Fruit fly (Drosophila melanogaster) whole organism, embryonic: ENCODE results near the gene Coa8.

ENCODE experiments used
- Atf-2 ChIP-seq: fragments of 200-800 bp; sonication (Bioruptor generic); optimal IDR thresholded peaks from 2 replicates; lab custom pipeline; 2016; ENCODE audit warnings: missing biosample characterization, missing genetic modification characterization
- C15 ChIP-seq: fragments of 200-800 bp; sonication (Bioruptor generic); IDR thresholded peaks from 3 replicates; pipeline ENCODE4 v1.3.6; 2022; ENCODE audit warnings: missing biosample characterization, missing genetic modification characterization
- CG10267 ChIP-seq: fragments of 200-800 bp; sonication (Bioruptor generic); optimal IDR thresholded peaks from 2 replicates; lab custom pipeline; 2018; ENCODE audit warnings: missing biosample characterization, mild to moderate bottlenecking, missing genetic modification characterization, moderate library complexity
- CG10654 ChIP-seq: fragments of 200-800 bp; sonication (Bioruptor generic); optimal IDR thresholded peaks from 2 replicates; lab custom pipeline; 2016; ENCODE audit warnings: missing biosample characterization, missing genetic modification characterization
- CG11560 ChIP-seq: fragments of 200-800 bp; sonication (Bioruptor generic); IDR thresholded peaks from 3 replicates; pipeline ENCODE4 v1.3.6; 2022; ENCODE audit warnings: missing biosample characterization, missing genetic modification characterization
- CG12236 ChIP-seq: fragments of 200-800 bp; sonication (Bioruptor generic); optimal IDR thresholded peaks from 2 replicates; lab custom pipeline; 2016; ENCODE audit warnings: missing biosample characterization, missing genetic modification characterization
- CG12659 ChIP-seq: fragments of 200-800 bp; sonication (Bioruptor generic); optimal IDR thresholded peaks from 3 replicates; lab custom pipeline; 2017; ENCODE audit warnings: mild to moderate bottlenecking, missing biosample characterization, missing genetic modification reagents, missing genetic modification characterization
- CG14441 ChIP-seq: fragments of 200-800 bp; sonication (Bioruptor generic); IDR thresholded peaks from 2 replicates; pipeline ENCODE4 v1.3.6; 2022; ENCODE audit warnings: missing biosample characterization, missing genetic modification characterization
- CG14860 ChIP-seq: fragments of 200-800 bp; sonication (Bioruptor generic); IDR thresholded peaks from 3 replicates; pipeline ENCODE4 v1.3.6; 2022; ENCODE audit warnings: missing biosample characterization, missing genetic modification characterization; ENCODE audit not compliant: partially characterized antibody
- CG1529 ChIP-seq: fragments of 200-800 bp; sonication (Bioruptor generic); optimal IDR thresholded peaks from 3 replicates; lab custom pipeline; 2018; ENCODE audit warnings: missing biosample characterization, missing genetic modification characterization
- CG15514 ChIP-seq: fragments of 200-800 bp; sonication (Bioruptor generic); optimal IDR thresholded peaks from 3 replicates; lab custom pipeline; 2017; ENCODE audit warnings: missing biosample characterization, missing genetic modification characterization, mild to moderate bottlenecking, moderate library complexity, missing genetic modification reagents
- CG15601 ChIP-seq: fragments of 200-800 bp; sonication (Bioruptor generic); optimal IDR thresholded peaks from 3 replicates; lab custom pipeline; 2019; ENCODE audit warnings: missing biosample characterization, mild to moderate bottlenecking, missing genetic modification characterization, moderate library complexity
- CG1647 ChIP-seq: fragments of 200-800 bp; sonication (Bioruptor generic); optimal IDR thresholded peaks from 3 replicates; lab custom pipeline; 2016; ENCODE audit warnings: missing biosample characterization, missing genetic modification characterization
- CG17359 ChIP-seq: fragments of 200-800 bp; sonication (Bioruptor generic); optimal IDR thresholded peaks from 3 replicates; lab custom pipeline; 2018; ENCODE audit warnings: missing biosample characterization, mild to moderate bottlenecking, missing genetic modification characterization, moderate library complexity
- CG18476 ChIP-seq: fragments of 200-800 bp; sonication (Bioruptor generic); optimal IDR thresholded peaks from 2 replicates; lab custom pipeline; 2016; ENCODE audit warnings: missing biosample characterization, mild to moderate bottlenecking, missing genetic modification characterization
- CG18599 ChIP-seq: fragments of 200-800 bp; sonication (Bioruptor generic); optimal IDR thresholded peaks from 3 replicates; lab custom pipeline; 2017; ENCODE audit warnings: missing biosample characterization, missing genetic modification characterization, mild to moderate bottlenecking, moderate library complexity, missing genetic modification reagents
- CG2678 ChIP-seq: fragments of 200-800 bp; sonication (Bioruptor generic); optimal IDR thresholded peaks from 3 replicates; lab custom pipeline; 2019; ENCODE audit warnings: missing biosample characterization, mild to moderate bottlenecking, missing genetic modification characterization, moderate library complexity
- CG6689 ChIP-seq: fragments of 200-800 bp; sonication (Bioruptor generic); IDR thresholded peaks from 2 replicates; pipeline ENCODE4 v1.3.6; 2022; ENCODE audit warnings: missing biosample characterization, missing genetic modification characterization
- CG7963 ChIP-seq: fragments of 200-800 bp; sonication (Bioruptor generic); IDR thresholded peaks from 3 replicates; pipeline ENCODE4 v1.3.6; 2022; ENCODE audit warnings: missing biosample characterization, missing genetic modification characterization; ENCODE audit not compliant: partially characterized antibody
- CG9437 ChIP-seq: fragments of 200-800 bp; sonication (Bioruptor generic); optimal IDR thresholded peaks from 2 replicates; lab custom pipeline; 2018; ENCODE audit warnings: missing biosample characterization, mild to moderate bottlenecking, missing genetic modification characterization
- CG9727 ChIP-seq: fragments of 200-800 bp; sonication (Bioruptor generic); optimal IDR thresholded peaks from 3 replicates; lab custom pipeline; 2017; ENCODE audit warnings: missing biosample characterization, mild to moderate bottlenecking, missing genetic modification characterization
- CG9817 ChIP-seq: fragments of 200-800 bp; sonication (Bioruptor generic); optimal IDR thresholded peaks from 2 replicates; lab custom pipeline; 2018; ENCODE audit warnings: missing biosample characterization, mild to moderate bottlenecking, missing genetic modification characterization, moderate library complexity
- CG9932 ChIP-seq: fragments of 200-800 bp; sonication (Bioruptor generic); IDR thresholded peaks from 2 replicates; pipeline ENCODE4 v1.3.6; 2022; ENCODE audit warnings: missing biosample characterization, missing genetic modification characterization
- CTCF ChIP-seq: fragments of 200-800 bp; sonication (Bioruptor generic); optimal IDR thresholded peaks from 2 replicates; lab custom pipeline; 2017; ENCODE audit warnings: missing biosample characterization, mild to moderate bottlenecking, missing genetic modification characterization, moderate library complexity
- Ets65A ChIP-seq: fragments of 200-800 bp; sonication (Bioruptor generic); peaks from one replicate; lab custom pipeline; 2016; ENCODE audit warnings: missing biosample characterization, missing genetic modification characterization
- Ets97D ChIP-seq: fragments of 200-800 bp; sonication (Bioruptor generic); optimal IDR thresholded peaks from 3 replicates; lab custom pipeline; 2016; ENCODE audit warnings: missing biosample characterization, missing genetic modification characterization
- Fer3 ChIP-seq: fragments of 200-800 bp; sonication (Bioruptor generic); optimal IDR thresholded peaks from 2 replicates; lab custom pipeline; 2018; ENCODE audit warnings: missing biosample characterization, mild to moderate bottlenecking, missing genetic modification characterization, moderate library complexity
- GATAe ChIP-seq: fragments of 200-800 bp; sonication (Bioruptor generic); conservative IDR thresholded peaks from 2 replicates; pipeline ENCODE4 v1.3.6; 2022; ENCODE audit warnings: missing biosample characterization, missing genetic modification characterization
- HLH4C ChIP-seq: fragments of 200-800 bp; sonication (Bioruptor generic); IDR thresholded peaks from 3 replicates; pipeline ENCODE4 v1.3.6; 2022; ENCODE audit warnings: missing biosample characterization, missing genetic modification characterization; ENCODE audit not compliant: partially characterized antibody
- Hr3 ChIP-seq: fragments of 200-800 bp; sonication (Bioruptor generic); optimal IDR thresholded peaks from 3 replicates; lab custom pipeline; 2016; ENCODE audit warnings: missing biosample characterization, missing genetic modification characterization
- Hr51 ChIP-seq, 2 experiments: fragments of 200-800 bp; sonication (Bioruptor generic); optimal IDR thresholded peaks; 2 replicates in 1 of 2; 3 replicates in 1 of 2; lab custom pipeline; 2016 to 2018; ENCODE audit warnings: missing biosample characterization in 2 of 2, missing genetic modification characterization in 2 of 2, mild to moderate bottlenecking in 1 of 2, moderate library complexity in 1 of 2
- MBD-R2 ChIP-seq: fragments of 200-800 bp; sonication (Bioruptor generic); IDR thresholded peaks from 2 replicates; pipeline ENCODE4 v1.3.6; 2022; ENCODE audit warnings: missing biosample characterization, missing genetic modification characterization
- Meics ChIP-seq: fragments of 200-800 bp; sonication (Bioruptor generic); optimal IDR thresholded peaks from 2 replicates; lab custom pipeline; 2017; ENCODE audit warnings: missing biosample characterization, mild to moderate bottlenecking, missing genetic modification characterization
- NK7.1 ChIP-seq: fragments of 200-800 bp; sonication (Bioruptor generic); optimal IDR thresholded peaks from 3 replicates; lab custom pipeline; 2016; ENCODE audit warnings: missing biosample characterization, missing genetic modification characterization
- Sry-β ChIP-seq: fragments of 200-800 bp; sonication (Bioruptor generic); optimal IDR thresholded peaks from 2 replicates; lab custom pipeline; 2018; ENCODE audit warnings: missing biosample characterization, mild to moderate bottlenecking, missing genetic modification characterization, moderate library complexity
- Trl ChIP-seq, 3 experiments: fragments of >200 bp in 2 of 3; fragments of 200-800 bp in 1 of 3; sonication (Bioruptor generic) in 1 of 3; optimal IDR thresholded peaks; 2 replicates in 1 of 3; 3 replicates in 2 of 3; lab custom pipeline; 2016 to 2017; ENCODE audit warnings: missing biosample characterization in 1 of 3, missing genetic modification characterization in 1 of 3
- br ChIP-seq: fragments of >200 bp; optimal IDR thresholded peaks from 2 replicates; lab custom pipeline; 2017
- dmrt99B ChIP-seq: fragments of 200-800 bp; sonication (Bioruptor generic); optimal IDR thresholded peaks from 2 replicates; lab custom pipeline; 2018; ENCODE audit warnings: missing biosample characterization, mild to moderate bottlenecking, missing genetic modification characterization, moderate library complexity
- ems ChIP-seq: fragments of 200-800 bp; sonication (Bioruptor generic); optimal IDR thresholded peaks from 3 replicates; lab custom pipeline; 2016; ENCODE audit warnings: missing biosample characterization, missing genetic modification characterization
- grau ChIP-seq: fragments of 200-800 bp; optimal IDR thresholded peaks from 3 replicates; lab custom pipeline; 2019; ENCODE audit warnings: missing biosample characterization, mild to moderate bottlenecking, missing genetic modification characterization, moderate library complexity
- gsb ChIP-seq: fragments of 200-800 bp; sonication (Bioruptor generic); IDR thresholded peaks from 2 replicates; pipeline ENCODE4 v1.3.6; 2022; ENCODE audit warnings: missing biosample characterization, missing genetic modification characterization
- ind ChIP-seq: fragments of 200-800 bp; sonication (Bioruptor generic); optimal IDR thresholded peaks from 3 replicates; lab custom pipeline; 2016; ENCODE audit warnings: missing biosample characterization, missing genetic modification characterization
- knrl ChIP-seq: fragments of 200-800 bp; sonication (Bioruptor generic); IDR thresholded peaks from 3 replicates; pipeline ENCODE4 v1.3.6; 2022; ENCODE audit warnings: missing biosample characterization, missing genetic modification characterization; ENCODE audit not compliant: partially characterized antibody
- mam ChIP-seq: fragments of 200-800 bp; sonication (Bioruptor generic); optimal IDR thresholded peaks from 3 replicates; lab custom pipeline; 2016; ENCODE audit warnings: missing biosample characterization, missing genetic modification characterization
- oc ChIP-seq: fragments of 200-800 bp; sonication (Bioruptor generic); optimal IDR thresholded peaks from 2 replicates; lab custom pipeline; 2018; ENCODE audit warnings: missing biosample characterization, mild to moderate bottlenecking, missing genetic modification characterization, moderate library complexity
- pan ChIP-seq, 4 experiments: fragments of >200 bp in 3 of 4; fragments of 200-800 bp in 1 of 4; sonication (Bioruptor generic) in 1 of 4; optimal IDR thresholded peaks in 3 of 4; IDR thresholded peaks in 1 of 4; 2 replicates each; pipeline versions ENCODE4 v1.3.6 to Lab custom; 2017 to 2022; ENCODE audit warnings: missing biosample characterization in 2 of 4, missing genetic modification characterization in 2 of 4, mixed read lengths in 1 of 4
- sob ChIP-seq: fragments of 200-800 bp; sonication (Bioruptor generic); IDR thresholded peaks from 2 replicates; pipeline ENCODE4 v1.3.6; 2022; ENCODE audit warnings: missing biosample characterization, missing genetic modification characterization
- vvl ChIP-seq: fragments of 200-800 bp; sonication (Bioruptor generic); IDR thresholded peaks from 2 replicates; pipeline ENCODE4 v1.3.6; 2022; ENCODE audit warnings: missing biosample characterization, missing genetic modification characterization
- zfh2 ChIP-seq: fragments of 200-800 bp; sonication (Bioruptor generic); optimal IDR thresholded peaks from 2 replicates; lab custom pipeline; 2016; ENCODE audit warnings: missing biosample characterization, missing genetic modification characterization

The Coa8 gene

DNA sequence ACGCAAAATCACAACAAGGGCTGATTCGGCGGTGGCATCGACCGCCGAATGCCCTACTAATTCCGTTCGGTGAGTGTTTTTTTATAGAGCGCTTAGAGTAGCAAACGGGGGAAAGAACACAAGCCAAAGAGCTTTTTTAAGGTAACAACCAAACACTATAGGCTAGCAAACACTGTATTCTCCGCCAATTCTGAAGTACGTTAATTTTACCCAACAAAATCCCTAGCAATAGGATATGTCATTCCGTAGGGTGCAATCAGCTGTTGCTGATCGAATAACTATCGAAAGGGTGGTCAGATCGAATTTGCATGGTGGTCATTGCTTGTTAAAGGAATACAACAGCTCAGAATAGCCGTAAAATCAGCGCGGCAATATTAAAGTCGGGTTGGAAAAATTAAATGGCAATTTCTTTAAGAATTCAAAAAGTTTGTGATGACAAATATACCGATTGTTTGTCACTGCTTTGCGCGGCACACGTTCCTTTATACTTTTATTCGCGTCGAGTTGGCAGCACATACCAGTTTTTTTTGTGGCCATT, 27.7 kb downstream of the Coa8 start, which contains the start of gene mip130 (continued):
- TF ChIP-seq Fer3 (tag; lab: Kevin White, UChicago) (peak; percentile 13), CG18476 (peak; percentile 12), GATAe (no peak), CG6689 (GFP tag; lab: Robert Waterston, UW) (peak; percentile 67), CG9817 (tag; lab: Kevin White, UChicago) (peak; percentile 45), Meics (GFP tag; lab: Kevin White, UChicago) (peak; percentile 57), ems (GFP tag; lab: Kevin White, UChicago) (peak; percentile 25), Trl (optimal IDR thresholded peaks at IDR 0.05; lab: Kevin White, UChicago) (no peak), Trl (GFP tag; optimal IDR thresholded peaks at IDR 0.05; lab: Kevin White, UChicago) (peak; percentile 55), CG12236 (GFP tag; lab: Kevin White, UChicago) (no peak), CG9437 (peak; percentile 9), CG9932 (GFP tag; lab: Robert Waterston, UW) (peak; percentile 72), Hr51 (GFP tag; optimal IDR thresholded peaks at IDR 0.05; lab: Kevin White, UChicago) (peak in 1 of 2 experiments; percentile 51), CG11560 (tag; lab: Robert Waterston, UW) (peak; percentile 72), CG12659 (GFP tag; lab: Kevin White, UChicago) (peak; percentile 69), C15 (GFP tag; lab: Robert Waterston, UW) (no peak), Sry-β (GFP tag; lab: Kevin White, UChicago) (no peak), MBD-R2 (GFP tag; lab: Robert Waterston, UW) (peak; percentile 62), zfh2 (GFP tag; lab: Kevin White, UChicago) (peak; percentile 21), CG10267 (tag; lab: Kevin White, UChicago) (peak; percentile 25), br (lab: Kevin White, UChicago) (no peak), CG15601 (no peak), CG17359 (tag; lab: Kevin White, UChicago) (peak; percentile 55), CG18599 (GFP tag; lab: Kevin White, UChicago) (peak; percentile 54), CG9727 (GFP tag; lab: Kevin White, UChicago) (peak; percentile 52), Atf-2 (GFP tag; lab: Kevin White, UChicago) (no peak), CG2678 (peak; percentile 62), CTCF (no peak), mam (peak; percentile 50), CG1529 (GFP tag; lab: Kevin White, UChicago) (no peak), dmrt99B (tag; lab: Kevin White, UChicago) (no peak), CG7963 (GFP tag; lab: Robert Waterston, UW) (0 out of 3 replicates have a peak, but pooled peaks have one; percentile 12), CG14860 (GFP tag; lab: Robert Waterston, UW) (0 out of 3 replicates have a peak, but pooled peaks have one; percentile 52), vvl (GFP tag; lab: Robert Waterston, UW) (peak; percentile 19), pan (optimal IDR thresholded peaks at IDR 0.05; lab: Kevin White, UChicago) (no peak), pan (GFP tag; optimal IDR thresholded peaks at IDR 0.05 in 1 of 2, IDR thresholded peaks at IDR 0.05 in 1 of 2) (peak in 1 of 2 experiments; percentile 60), oc (no peak), Hr3 (peak; percentile 52), CG10654 (GFP tag; lab: Kevin White, UChicago) (peak; percentile 9), grau (tag; lab: Kevin White, UChicago) (peak; percentile 57), CG1647 (GFP tag; lab: Kevin White, UChicago) (peak; percentile 5), sob (GFP tag; lab: Robert Waterston, UW) (peak; percentile 64; the same call in 1 of the 2 replicates), NK7.1 (no peak), CG15514 (GFP tag; lab: Kevin White, UChicago) (no peak), CG14441 (peak; percentile 49; the same call in 1 of the 2 replicates), ind (GFP tag; lab: Kevin White, UChicago) (peak; percentile 57), Ets97D (GFP tag; lab: Kevin White, UChicago) (peak; percentile 24), gsb (GFP tag; lab: Robert Waterston, UW) (no peak), HLH4C (GFP tag; lab: Robert Waterston, UW) (peak; percentile 59; the same call in 2 of the 3 replicates), Ets65A (GFP tag; lab: Kevin White, UChicago) (peak; percentile 88), knrl (peak; percentile 74; the same call in 2 of the 3 replicates)
